Worm (Caenorhabditis elegans) whole organism, early embryonic: ENCODE measurements around the gene dyf-13.

ENCODE experiments used
- ama-1 ChIP-seq: fragments of 150-350 bp; optimal IDR thresholded peaks from 2 replicates; lab custom pipeline; 2014
- ceh-36 ChIP-seq: sonication (generic microtip); optimal IDR thresholded peaks from 2 replicates; lab custom pipeline; 2016; ENCODE audit warnings: missing genetic modification characterization, inconsistent platforms, missing compliant biosample characterization
- flt-1 ChIP-seq: fragments of 200-800 bp; sonication (Bioruptor generic); IDR thresholded peaks from 2 replicates; pipeline ENCODE4 v1.3.6; 2022; ENCODE audit warnings: missing genetic modification characterization, missing compliant biosample characterization
- pes-1 ChIP-seq: fragments of 200-800 bp; sonication (Bioruptor generic); IDR thresholded peaks from 2 replicates; pipeline ENCODE4 v1.3.6; 2022; ENCODE audit warnings: missing genetic modification reagents, missing genetic modification characterization, missing compliant biosample characterization

- TF ChIP-seq ama-1 (lab: Kevin White, UChicago) (no peak), pes-1 (GFP tag; lab: Robert Waterston, UW) (no peak), ceh-36 (tag; lab: Kevin White, UChicago) (no peak), flt-1 (GFP tag; lab: Robert Waterston, UW) (no peak)
Observed at ce11 chrII:7205388-7205787, 34.2 kb upstream of the dyf-13 start, which contains the start of gene srd-59.
